Worm (Caenorhabditis elegans): ENCODE measurements around the gene ddo-1.

ddo-1 gene

ce11 chrV:17777624-17778023 lies 597 bp upstream of the ddo-1 start, which contains the start of gene C47A10.12:
TSS of gene C47A10.12 (plus strand) at chrV:17777924.
- TF ChIP-seq aly-2 (tag; optimal IDR thresholded peaks at IDR 0.05) (no peak), nhr-25 (tag; optimal IDR thresholded peaks at IDR 0.05) (no peak), skn-1 (tag; optimal IDR thresholded peaks at IDR 0.05) (no peak), ztf-11 (tag; optimal IDR thresholded peaks at IDR 0.05) (no peak), nhr-129 (tag; optimal IDR thresholded peaks at IDR 0.05) (no peak), egl-27 (tag; optimal IDR thresholded peaks at IDR 0.05) (no peak), nhr-21 (tag; optimal IDR thresholded peaks at IDR 0.05) (no peak)

DNA sequence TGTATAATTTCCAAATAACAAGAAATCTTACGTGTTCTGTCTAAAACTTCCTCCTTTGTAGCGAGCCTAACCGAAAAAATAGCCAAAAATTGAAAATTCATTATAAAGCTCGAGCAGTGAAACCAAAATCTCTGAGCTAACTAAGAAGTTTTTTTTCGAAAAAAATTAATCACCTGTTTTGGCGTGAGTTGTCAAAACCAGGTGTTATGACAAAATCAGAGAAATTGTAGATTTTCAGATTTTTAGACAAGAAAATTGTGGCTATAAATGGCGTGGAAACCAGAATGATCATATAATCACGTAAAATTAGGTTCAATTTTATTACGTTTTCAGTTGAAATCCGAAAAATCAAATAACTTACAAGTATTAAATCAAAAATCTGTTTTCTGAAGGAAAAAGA lies 3.9 kb downstream of the ddo-1 start, which contains the start of gene sre-21:
Gene sre-21, minus strand, starts transcription at position 101 of the 400 bp plus-strand sequence.
- no peak for TF ChIP-seq nhr-129 (tag; optimal IDR thresholded peaks at IDR 0.05)
- no peak for TF ChIP-seq elt-1 (tag; optimal IDR thresholded peaks at IDR 0.05)
- no peak for TF ChIP-seq dmd-4 (tag; optimal IDR thresholded peaks at IDR 0.05)
- no peak for TF ChIP-seq lsy-2 (tag; optimal IDR thresholded peaks at IDR 0.05)
- TF ChIP-seq C34F6.9 (tag; optimal IDR thresholded peaks at IDR 0.05), result no peak
- TF ChIP-seq lin-11 (tag; optimal IDR thresholded peaks at IDR 0.05), result no peak
- no peak for TF ChIP-seq sma-3 (GFP tag; optimal IDR thresholded peaks at IDR 0.05)
- no peak for TF ChIP-seq sma-9 (GFP tag; optimal IDR thresholded peaks at IDR 0.05)
- TF ChIP-seq sma-9 (tag; optimal IDR thresholded peaks at IDR 0.05), result no peak
- no peak for TF ChIP-seq nhr-237 (tag; optimal IDR thresholded peaks at IDR 0.05)
- no peak for TF ChIP-seq mbf-1 (tag; optimal IDR thresholded peaks at IDR 0.05)
- no peak for TF ChIP-seq elt-3 (tag; optimal IDR thresholded peaks at IDR 0.05)
- TF ChIP-seq nhr-21 (tag; optimal IDR thresholded peaks at IDR 0.05), result no peak
- no peak for TF ChIP-seq nhr-77 (tag; optimal IDR thresholded peaks at IDR 0.05)
- TF ChIP-seq ama-1 (optimal IDR thresholded peaks at IDR 0.05), result no peak
- TF ChIP-seq nhr-23 (tag; optimal IDR thresholded peaks at IDR 0.05), result no peak
- TF ChIP-seq skn-1 (tag; optimal IDR thresholded peaks at IDR 0.05), result no peak
- TF ChIP-seq snpc-4 (tag; optimal IDR thresholded peaks at IDR 0.05), result no peak
- TF ChIP-seq egl-27 (tag; optimal IDR thresholded peaks at IDR 0.05), result no peak
- no peak for TF ChIP-seq nhr-12 (tag; optimal IDR thresholded peaks at IDR 0.05)

- TF ChIP-seq nhr-11 (tag; optimal IDR thresholded peaks at IDR 0.05), result no peak
- no peak for TF ChIP-seq nhr-77 (tag; optimal IDR thresholded peaks at IDR 0.05)
- TF ChIP-seq ZK546.5 (tag; optimal IDR thresholded peaks at IDR 0.05), result no peak
- no peak for TF ChIP-seq nhr-25 (tag; optimal IDR thresholded peaks at IDR 0.05)
- no peak for TF ChIP-seq aly-2 (tag; optimal IDR thresholded peaks at IDR 0.05)
- no peak for TF ChIP-seq nhr-10 (tag; optimal IDR thresholded peaks at IDR 0.05)
- no peak for TF ChIP-seq skn-1 (tag; optimal IDR thresholded peaks at IDR 0.05)
- TF ChIP-seq fos-1 (tag; optimal IDR thresholded peaks at IDR 0.05), result no peak
- no peak for TF ChIP-seq lin-13 (GFP tag; optimal IDR thresholded peaks at IDR 0.05)
- no peak for TF ChIP-seq nhr-23 (tag; optimal IDR thresholded peaks at IDR 0.05)
- TF ChIP-seq blmp-1 (tag; optimal IDR thresholded peaks at IDR 0.05; ENCODE audit: insufficient read depth), result no peak
- no peak for TF ChIP-seq unc-62 (GFP tag; optimal IDR thresholded peaks at IDR 0.05)
- no peak for TF ChIP-seq ceh-82 (tag; optimal IDR thresholded peaks at IDR 0.05)
- TF ChIP-seq sma-9 (GFP tag; optimal IDR thresholded peaks at IDR 0.05), result no peak
- no peak for TF ChIP-seq sma-9 (tag; optimal IDR thresholded peaks at IDR 0.05)
These were observed 9.3 kb downstream of the ddo-1 start for ce11 chrV:17767768-17768167.

DNA sequence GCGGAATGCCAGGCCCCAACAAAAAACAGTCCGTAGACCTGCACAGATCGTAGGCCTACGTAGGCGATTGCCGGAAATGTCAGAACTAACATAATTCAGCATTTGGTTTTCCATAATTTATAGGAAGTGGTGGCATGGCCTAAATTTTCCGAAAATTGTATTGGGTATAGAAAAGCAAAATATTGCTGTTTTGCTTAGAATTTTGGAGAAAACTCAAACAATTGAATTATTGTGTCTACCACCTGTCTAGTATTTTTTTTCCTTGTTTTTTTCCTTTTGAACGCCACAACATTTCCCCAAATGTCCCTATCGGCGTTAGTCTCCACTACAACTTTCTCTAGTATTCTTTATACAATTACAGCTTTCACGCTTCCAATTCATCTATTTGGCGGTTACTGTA lies 9.8 kb downstream of the ddo-1 start, which contains the start of gene srh-284:
Gene srh-284, plus strand, starts transcription at position 301 of the 400 bp plus-strand sequence.
- TF ChIP-seq unc-55 (GFP tag; optimal IDR thresholded peaks at IDR 0.05) (no peak), fos-1 (tag; optimal IDR thresholded peaks at IDR 0.05) (no peak), blmp-1 (tag; optimal IDR thresholded peaks at IDR 0.05; ENCODE audit: insufficient read depth) (no peak), ztf-11 (tag; optimal IDR thresholded peaks at IDR 0.05) (no peak), Y55F3AM.14 (GFP tag; optimal IDR thresholded peaks at IDR 0.05) (no peak), gmeb-1 (tag; optimal IDR thresholded peaks at IDR 0.05) (no peak), C34F6.9 (tag; optimal IDR thresholded peaks at IDR 0.05) (no peak), egl-27 (tag; optimal IDR thresholded peaks at IDR 0.05) (no peak), unc-62 (GFP tag; optimal IDR thresholded peaks at IDR 0.05) (no peak), dmd-4 (tag; optimal IDR thresholded peaks at IDR 0.05) (no peak)

DNA sequence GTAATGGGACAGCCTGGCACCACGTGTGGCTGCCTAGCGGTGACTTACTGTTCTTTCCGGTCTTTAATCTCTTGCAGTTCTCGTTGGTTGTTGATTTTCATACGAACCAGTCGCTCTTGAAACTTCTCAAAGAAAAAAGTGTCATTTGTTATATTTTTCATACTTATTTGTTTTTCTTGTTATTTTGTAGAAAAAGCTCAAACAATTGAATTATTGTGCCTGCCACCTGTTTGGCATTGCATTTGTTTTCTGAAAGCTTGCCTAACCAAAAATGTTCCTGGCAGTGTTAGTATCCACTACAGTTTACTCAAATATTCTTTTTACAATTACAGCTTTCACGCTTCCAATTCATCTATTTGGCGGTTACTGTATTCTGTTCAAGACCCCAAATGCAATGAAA lies 11.9 kb downstream of the ddo-1 start, which contains the start of the genes C47A10.16 and srh-283:
Gene C47A10.16, minus strand, starts transcription at position 101 of the 400 bp plus-strand sequence.
Gene srh-283, plus strand, starts transcription at position 272 of the 400 bp plus-strand sequence.
- no peak for TF ChIP-seq C34F6.9 (tag; optimal IDR thresholded peaks at IDR 0.05)
- no peak for TF ChIP-seq nhr-25 (tag; optimal IDR thresholded peaks at IDR 0.05)
- no peak for TF ChIP-seq unc-62 (GFP tag; optimal IDR thresholded peaks at IDR 0.05)
- TF ChIP-seq nhr-11 (tag; optimal IDR thresholded peaks at IDR 0.05), result no peak
- no peak for TF ChIP-seq blmp-1 (tag; optimal IDR thresholded peaks at IDR 0.05; ENCODE audit: insufficient read depth)
